Worm (Caenorhabditis elegans): ENCODE measurements around the gene W03C9.1.

The W03C9.1 gene

ce11 chrII:11964847-11965246, 2.9 kb upstream of the W03C9.1 start (continued):
- TF ChIP-seq Y95B8A.8 (GFP tag; IDR thresholded peaks at IDR 0.05) = no peak
- TF ChIP-seq athp-1 (tag; optimal IDR thresholded peaks at IDR 0.05) = peak; percentile 35
- 0 out of 2 replicates have a peak, but pooled peaks have one; percentile 61 for TF ChIP-seq Y56A3A.18 (GFP tag; IDR thresholded peaks at IDR 0.05)
- TF ChIP-seq nfya-2 (GFP tag; IDR thresholded peaks at IDR 0.05) = 0 out of 2 replicates have a peak, but pooled peaks have one; percentile 64
- peak; percentile 5 for TF ChIP-seq die-1 (tag; optimal IDR thresholded peaks at IDR 0.05)
- no peak for TF ChIP-seq ztf-3 (GFP tag; optimal IDR thresholded peaks at IDR 0.05)
- peak; percentile 42 for TF ChIP-seq attf-5 (GFP tag; optimal IDR thresholded peaks at IDR 0.05)
- TF ChIP-seq ceh-91 (GFP tag; IDR thresholded peaks at IDR 0.05) = 0 out of 2 replicates have a peak, but pooled peaks have one; percentile 29
- TF ChIP-seq nfyb-1 (GFP tag; IDR thresholded peaks at IDR 0.05) = peak; percentile 60
- 0 out of 2 replicates have a peak, but pooled peaks have one; percentile 15 for TF ChIP-seq madf-3 (GFP tag; IDR thresholded peaks at IDR 0.05)
- TF ChIP-seq ztf-25 (GFP tag; IDR thresholded peaks at IDR 0.05) = no peak
- TF ChIP-seq zfh-2 (GFP tag; conservative IDR thresholded peaks at IDR 0.05) = 0 out of 2 replicates have a peak, but pooled peaks have one; percentile 23
- no peak for TF ChIP-seq cebp-2 (GFP tag; IDR thresholded peaks at IDR 0.05)
- no peak for TF ChIP-seq snpc-3.4 (tag; optimal IDR thresholded peaks at IDR 0.05)
- 0 out of 2 replicates have a peak, but pooled peaks have one; percentile 9 for TF ChIP-seq F33H1.4 (GFP tag; IDR thresholded peaks at IDR 0.05)
- TF ChIP-seq atf-7 (tag; optimal IDR thresholded peaks at IDR 0.05) = no peak
- no peak for TF ChIP-seq sea-2 (GFP tag; IDR thresholded peaks at IDR 0.05)

ce11 chrII:11963132-11963630, 1.3 kb upstream of the W03C9.1 start:
- no peak for TF ChIP-seq akir-1 (GFP tag; optimal IDR thresholded peaks at IDR 0.05)
- no peak for TF ChIP-seq cebp-1 (GFP tag; IDR thresholded peaks at IDR 0.05)
- no peak for TF ChIP-seq cebp-1 (tag; optimal IDR thresholded peaks at IDR 0.05)
- TF ChIP-seq nfya-2 (GFP tag; IDR thresholded peaks at IDR 0.05) = 0 out of 2 replicates have a peak, but pooled peaks have one; percentile 41
- TF ChIP-seq nfyb-1 (GFP tag; IDR thresholded peaks at IDR 0.05) = peak; percentile 94

ce11 chrII:11960596-11961217, 1.2 kb downstream of the W03C9.1 start:
- TF ChIP-seq zfh-2 (GFP tag; conservative IDR thresholded peaks at IDR 0.05) (peak; percentile 100), mel-28 (tag; optimal IDR thresholded peaks at IDR 0.05; ENCODE audit: borderline replicate concordance) (peak; percentile 89), ceh-91 (GFP tag; IDR thresholded peaks at IDR 0.05) (peak; percentile 86), attf-6 (GFP tag; IDR thresholded peaks at IDR 0.05) (peak; percentile 89), snpc-1.3 (tag; optimal IDR thresholded peaks at IDR 0.05; ENCODE audit: insufficient read depth) (peak; percentile 96), ets-4 (GFP tag; optimal IDR thresholded peaks at IDR 0.05) (peak; percentile 99), egrh-3 (GFP tag; IDR thresholded peaks at IDR 0.05) (peak; percentile 99), xnd-1 (tag; optimal IDR thresholded peaks at IDR 0.05) (peak; percentile 59), cebp-1 (GFP tag; IDR thresholded peaks at IDR 0.05) (peak; percentile 88), cebp-1 (tag; optimal IDR thresholded peaks at IDR 0.05) (peak; percentile 95), tlf-1 (GFP tag; optimal IDR thresholded peaks at IDR 0.05) (peak; percentile 91), nhr-120 (GFP tag; IDR thresholded peaks at IDR 0.05) (peak; percentile 99), F55B11.4 (tag; optimal IDR thresholded peaks at IDR 0.05; ENCODE audit: borderline replicate concordance, insufficient read depth) (peak; percentile 52), bed-1 (GFP tag; IDR thresholded peaks at IDR 0.05) (peak; percentile 98), F57A8.1 (GFP tag; optimal IDR thresholded peaks at IDR 0.05) (peak; percentile 99), somi-1 (GFP tag; optimal IDR thresholded peaks at IDR 0.05) (peak; percentile 95), lir-1 (GFP tag; conservative IDR thresholded peaks at IDR 0.05) (peak; percentile 85), F22D6.2 (tag; optimal IDR thresholded peaks at IDR 0.05) (peak; percentile 80), dox-1 (GFP tag; IDR thresholded peaks at IDR 0.05) (peak; percentile 98), madf-3 (GFP tag; IDR thresholded peaks at IDR 0.05) (peak; percentile 95), Y67H2A.10 (GFP tag; conservative IDR thresholded peaks at IDR 0.05) (peak; percentile 91), nhr-90 (tag; optimal IDR thresholded peaks at IDR 0.05) (peak; percentile 98), hlh-12 (tag; optimal IDR thresholded peaks at IDR 0.05) (peak; percentile 91), hmg-1.2 (GFP tag; IDR thresholded peaks at IDR 0.05) (peak; percentile 92), cebp-2 (GFP tag; IDR thresholded peaks at IDR 0.05) (peak; percentile 100), ztf-28 (GFP tag; IDR thresholded peaks at IDR 0.05) (peak; percentile 98), madf-8 (GFP tag; conservative IDR thresholded peaks at IDR 0.05) (peak; percentile 77), snpc-1.1 (tag; optimal IDR thresholded peaks at IDR 0.05; ENCODE audit: insufficient read depth) (peak; percentile 77), ceh-40 (GFP tag; IDR thresholded peaks at IDR 0.05) (peak; percentile 96)

Data from whole organism, young adult.